Worm (Caenorhabditis elegans): ENCODE data around the gene ZC250.2.

ce11 chrV:5771627-5772026, 20.5 kb upstream of the ZC250.2 start, which contains the start of gene F44E7.3:
- TF ChIP-seq snpc-4 (tag; optimal IDR thresholded peaks at IDR 0.05) (no peak), dmd-6 (GFP tag; IDR thresholded peaks at IDR 0.05) (no peak), pqm-1 (tag; optimal IDR thresholded peaks at IDR 0.05) (no peak), mep-1 (tag; optimal IDR thresholded peaks at IDR 0.05) (no peak)
